Fruit fly (Drosophila melanogaster) whole organism, embryonic: Measurements from ENCODE around the gene klar.

ENCODE experiments used
- B-H1 ChIP-seq: fragments of 200-800 bp; sonication (Bioruptor generic); IDR thresholded peaks from 3 replicates; pipeline ENCODE4 v1.3.6; 2022; ENCODE audit warnings: missing biosample characterization, missing genetic modification characterization
- Bdp1 ChIP-seq: fragments of 200-800 bp; sonication (Bioruptor generic); optimal IDR thresholded peaks from 3 replicates; lab custom pipeline; 2016; ENCODE audit warnings: missing biosample characterization, missing genetic modification characterization
- CG12391 ChIP-seq: fragments of 200-800 bp; sonication (Bioruptor generic); optimal IDR thresholded peaks from 3 replicates; lab custom pipeline; 2018; ENCODE audit warnings: missing biosample characterization, mild to moderate bottlenecking, missing genetic modification characterization, moderate library complexity
- CG12659 ChIP-seq: fragments of 200-800 bp; sonication (Bioruptor generic); optimal IDR thresholded peaks from 3 replicates; lab custom pipeline; 2017; ENCODE audit warnings: mild to moderate bottlenecking, missing biosample characterization, missing genetic modification reagents, missing genetic modification characterization
- CG13123 ChIP-seq: fragments of 200-800 bp; sonication (Bioruptor generic); optimal IDR thresholded peaks from 2 replicates; lab custom pipeline; 2016; ENCODE audit warnings: missing biosample characterization, missing genetic modification characterization
- CG13775 ChIP-seq: fragments of 200-800 bp; sonication (Bioruptor generic); optimal IDR thresholded peaks from 3 replicates; lab custom pipeline; 2017; ENCODE audit warnings: missing biosample characterization, mild to moderate bottlenecking, missing genetic modification characterization
- CG13894 ChIP-seq: fragments of 200-800 bp; sonication (Bioruptor generic); optimal IDR thresholded peaks from 3 replicates; lab custom pipeline; 2018; ENCODE audit warnings: missing biosample characterization, mild to moderate bottlenecking, missing genetic modification characterization, moderate library complexity
- CG1529 ChIP-seq: fragments of 200-800 bp; sonication (Bioruptor generic); optimal IDR thresholded peaks from 3 replicates; lab custom pipeline; 2018; ENCODE audit warnings: missing biosample characterization, missing genetic modification characterization
- CG17829 ChIP-seq: fragments of 200-800 bp; optimal IDR thresholded peaks from 2 replicates; lab custom pipeline; 2019; ENCODE audit warnings: missing biosample characterization, mild to moderate bottlenecking, missing genetic modification characterization, moderate library complexity
- CG17912 ChIP-seq: fragments of 200-800 bp; sonication (Bioruptor generic); optimal IDR thresholded peaks from 2 replicates; lab custom pipeline; 2018; ENCODE audit warnings: missing biosample characterization, mild to moderate bottlenecking, missing genetic modification characterization
- CG30020 ChIP-seq: fragments of 200-800 bp; optimal IDR thresholded peaks from 2 replicates; lab custom pipeline; 2019; ENCODE audit warnings: missing biosample characterization, mild to moderate bottlenecking, missing genetic modification characterization, moderate library complexity
- CG34422 ChIP-seq: fragments of 200-800 bp; sonication (Bioruptor generic); IDR thresholded peaks from 3 replicates; pipeline ENCODE4 v1.3.6; 2022; ENCODE audit warnings: missing biosample characterization, missing genetic modification characterization
- CG3847 ChIP-seq: fragments of 200-800 bp; sonication (Bioruptor generic); IDR thresholded peaks from 2 replicates; pipeline ENCODE4 v1.3.6; 2022; ENCODE audit warnings: missing biosample characterization, missing genetic modification characterization
- CG42726 ChIP-seq: fragments of 200-800 bp; sonication (Bioruptor generic); IDR thresholded peaks from 2 replicates; pipeline ENCODE4 v1.3.6; 2022; ENCODE audit warnings: missing biosample characterization, missing genetic modification characterization; ENCODE audit not compliant: partially characterized antibody
- CG4328 ChIP-seq: fragments of 200-800 bp; sonication (Bioruptor generic); optimal IDR thresholded peaks from 3 replicates; lab custom pipeline; 2017; ENCODE audit warnings: missing biosample characterization, missing genetic modification reagents, missing genetic modification characterization
- CG6654 ChIP-seq: fragments of 200-800 bp; sonication (Bioruptor generic); optimal IDR thresholded peaks from 2 replicates; lab custom pipeline; 2017; ENCODE audit warnings: missing biosample characterization, mild to moderate bottlenecking, missing genetic modification characterization
- CG8944 ChIP-seq: fragments of 200-800 bp; sonication (Bioruptor generic); optimal IDR thresholded peaks from 3 replicates; lab custom pipeline; 2016; ENCODE audit warnings: missing biosample characterization, missing genetic modification characterization
- Dbx ChIP-seq: fragments of 200-800 bp; sonication (Bioruptor generic); IDR thresholded peaks from 3 replicates; pipeline ENCODE4 v1.3.6; 2022; ENCODE audit warnings: missing biosample characterization, missing genetic modification characterization
- Dek ChIP-seq: fragments of 200-800 bp; sonication (Bioruptor generic); optimal IDR thresholded peaks from 3 replicates; lab custom pipeline; 2019; ENCODE audit warnings: missing biosample characterization, mild to moderate bottlenecking, missing genetic modification characterization, moderate library complexity
- Dip3 ChIP-seq: fragments of 200-800 bp; sonication (Bioruptor generic); optimal IDR thresholded peaks from 3 replicates; lab custom pipeline; 2016; ENCODE audit warnings: missing biosample characterization, missing genetic modification characterization
- Dref ChIP-seq: fragments of 200-800 bp; sonication (Bioruptor generic); IDR thresholded peaks from 2 replicates; pipeline ENCODE4 v1.3.6; 2022; ENCODE audit warnings: missing biosample characterization, missing genetic modification characterization
- GATAe ChIP-seq: fragments of 200-800 bp; sonication (Bioruptor generic); conservative IDR thresholded peaks from 2 replicates; pipeline ENCODE4 v1.3.6; 2022; ENCODE audit warnings: missing biosample characterization, missing genetic modification characterization
- Hey ChIP-seq: fragments of 200-800 bp; sonication (Bioruptor generic); optimal IDR thresholded peaks from 3 replicates; lab custom pipeline; 2018; ENCODE audit warnings: missing biosample characterization, mild to moderate bottlenecking, missing genetic modification characterization
- Max ChIP-seq: fragments of 200-800 bp; sonication (Bioruptor generic); optimal IDR thresholded peaks from 2 replicates; lab custom pipeline; 2016; ENCODE audit warnings: missing biosample characterization, mild to moderate bottlenecking, missing genetic modification characterization
- Sox102F ChIP-seq: fragments of 200-800 bp; sonication (Bioruptor generic); optimal IDR thresholded peaks from 2 replicates; lab custom pipeline; 2018; ENCODE audit warnings: missing biosample characterization, mild to moderate bottlenecking, missing genetic modification characterization, moderate library complexity
- Sry-β ChIP-seq: fragments of 200-800 bp; sonication (Bioruptor generic); optimal IDR thresholded peaks from 2 replicates; lab custom pipeline; 2018; ENCODE audit warnings: missing biosample characterization, mild to moderate bottlenecking, missing genetic modification characterization, moderate library complexity
- Ssrp ChIP-seq: fragments of 200-800 bp; sonication (Bioruptor generic); optimal IDR thresholded peaks from 2 replicates; lab custom pipeline; 2018; ENCODE audit warnings: missing biosample characterization, mild to moderate bottlenecking, missing genetic modification characterization, moderate library complexity
- ab ChIP-seq: fragments of 200-800 bp; sonication (Bioruptor generic); optimal IDR thresholded peaks from 2 replicates; lab custom pipeline; 2016; ENCODE audit warnings: missing biosample characterization, missing genetic modification characterization
- al ChIP-seq: fragments of 200-800 bp; sonication (Bioruptor generic); IDR thresholded peaks from 2 replicates; pipeline ENCODE4 v1.3.6; 2022; ENCODE audit warnings: missing biosample characterization, missing genetic modification characterization
- aop ChIP-seq: fragments of 200-800 bp; sonication (Bioruptor generic); IDR thresholded peaks from 2 replicates; pipeline ENCODE4 v1.3.6; 2022; ENCODE audit warnings: missing biosample characterization, missing genetic modification characterization
- ase ChIP-seq: fragments of 200-800 bp; sonication (Bioruptor generic); IDR thresholded peaks from 3 replicates; pipeline ENCODE4 v1.3.6; 2022; ENCODE audit warnings: missing biosample characterization, missing genetic modification characterization
- bcd ChIP-seq: fragments of 200-800 bp; sonication (Bioruptor generic); optimal IDR thresholded peaks from 2 replicates; lab custom pipeline; 2017; ENCODE audit warnings: missing biosample characterization, mild to moderate bottlenecking, missing genetic modification characterization
- btn ChIP-seq: fragments of 200-800 bp; sonication (Bioruptor generic); optimal IDR thresholded peaks from 2 replicates; lab custom pipeline; 2016; ENCODE audit warnings: missing biosample characterization, missing genetic modification characterization
- chif ChIP-seq, 2 experiments: fragments of 200-800 bp; sonication (Bioruptor generic); optimal IDR thresholded peaks; 3 replicates each; lab custom pipeline; 2016; ENCODE audit warnings: missing biosample characterization in 2 of 2, missing genetic modification characterization in 2 of 2
- chn ChIP-seq: fragments of 200-800 bp; sonication (Bioruptor generic); optimal IDR thresholded peaks from 2 replicates; lab custom pipeline; 2016; ENCODE audit warnings: missing biosample characterization, missing genetic modification characterization
- corto ChIP-seq: fragments of 200-800 bp; sonication (Bioruptor generic); optimal IDR thresholded peaks from 2 replicates; lab custom pipeline; 2016; ENCODE audit warnings: missing biosample characterization, mild to moderate bottlenecking, missing genetic modification characterization, moderate library complexity
- dpn ChIP-seq, 2 experiments: fragments of 200-800 bp; sonication (Bioruptor generic); optimal IDR thresholded peaks; 3 replicates each; lab custom pipeline; 2016; ENCODE audit warnings: missing biosample characterization in 2 of 2, missing genetic modification characterization in 2 of 2
- eyg ChIP-seq: fragments of 200-800 bp; sonication (Bioruptor generic); optimal IDR thresholded peaks from 3 replicates; lab custom pipeline; 2016; ENCODE audit warnings: missing biosample characterization, missing genetic modification characterization
- h ChIP-seq: fragments of >200 bp; optimal IDR thresholded peaks from 2 replicates; lab custom pipeline; 2017
- kni ChIP-seq: fragments of 200-800 bp; sonication (Bioruptor generic); optimal IDR thresholded peaks from 3 replicates; lab custom pipeline; 2017; ENCODE audit warnings: mild to moderate bottlenecking, missing biosample characterization, missing genetic modification reagents, missing genetic modification characterization
- lmd ChIP-seq: fragments of 200-800 bp; sonication (Bioruptor generic); IDR thresholded peaks from 2 replicates; pipeline ENCODE4 v1.3.6; 2022; ENCODE audit warnings: missing biosample characterization, missing genetic modification characterization
- mirr ChIP-seq: fragments of 200-800 bp; sonication (Bioruptor generic); optimal IDR thresholded peaks from 3 replicates; lab custom pipeline; 2018; ENCODE audit warnings: missing biosample characterization, mild to moderate bottlenecking, missing genetic modification characterization
- pfk ChIP-seq: fragments of 200-800 bp; sonication (Bioruptor generic); optimal IDR thresholded peaks from 2 replicates; lab custom pipeline; 2018; ENCODE audit warnings: missing biosample characterization, mild to moderate bottlenecking, missing genetic modification characterization, moderate library complexity
- shn ChIP-seq: fragments of 200-800 bp; sonication (Bioruptor generic); optimal IDR thresholded peaks from 3 replicates; lab custom pipeline; 2016; ENCODE audit warnings: missing biosample characterization, missing genetic modification characterization
- sisA ChIP-seq: fragments of 200-800 bp; sonication (Bioruptor generic); IDR thresholded peaks from 2 replicates; pipeline ENCODE4 v1.3.6; 2022; ENCODE audit warnings: missing biosample characterization, missing genetic modification characterization
- tio ChIP-seq: fragments of 200-800 bp; sonication (Bioruptor generic); optimal IDR thresholded peaks from 2 replicates; lab custom pipeline; 2017; ENCODE audit warnings: missing biosample characterization, missing genetic modification characterization, inconsistent platforms
- trem ChIP-seq: fragments of 200-800 bp; optimal IDR thresholded peaks from 3 replicates; lab custom pipeline; 2019; ENCODE audit warnings: missing biosample characterization, mild to moderate bottlenecking, missing genetic modification characterization, moderate library complexity
- unc-4 ChIP-seq: fragments of 200-800 bp; sonication (Bioruptor generic); IDR thresholded peaks from 2 replicates; pipeline ENCODE4 v1.3.6; 2022; ENCODE audit warnings: missing biosample characterization, missing genetic modification characterization; ENCODE audit not compliant: partially characterized antibody
- unpg ChIP-seq: fragments of 200-800 bp; sonication (Bioruptor generic); optimal IDR thresholded peaks from 3 replicates; lab custom pipeline; 2018; ENCODE audit warnings: missing biosample characterization, mild to moderate bottlenecking, missing genetic modification characterization, moderate library complexity
- zfh2 ChIP-seq: fragments of 200-800 bp; sonication (Bioruptor generic); optimal IDR thresholded peaks from 2 replicates; lab custom pipeline; 2016; ENCODE audit warnings: missing biosample characterization, missing genetic modification characterization

Gene klar

dm6 chr3L:545512-546161 is 5.2 kb upstream of the klar start (continued):
- TF ChIP-seq btn (GFP tag; lab: Kevin White, UChicago), result no peak
- no peak for TF ChIP-seq CG13123 (GFP tag; lab: Kevin White, UChicago)
- no peak for TF ChIP-seq kni (GFP tag; lab: Kevin White, UChicago)
- no peak for TF ChIP-seq CG17912 (GFP tag; lab: Kevin White, UChicago)
- TF ChIP-seq ase (GFP tag; lab: Robert Waterston, UW), result peak; percentile 58; the same call in 1 of the 3 replicates
- TF ChIP-seq CG8944, result peak; percentile 15
- TF ChIP-seq CG3847 (GFP tag; lab: Robert Waterston, UW), result peak; percentile 67
- TF ChIP-seq CG17829 (tag; lab: Kevin White, UChicago), result no peak
- peak; percentile 77 for TF ChIP-seq lmd (GFP tag; lab: Robert Waterston, UW)
- peak; percentile 41 for TF ChIP-seq Bdp1 (GFP tag; lab: Kevin White, UChicago)
- no peak for TF ChIP-seq trem
- TF ChIP-seq B-H1 (GFP tag; lab: Robert Waterston, UW), result peak; percentile 13; the same call in 1 of the 3 replicates
- peak; percentile 21 for TF ChIP-seq Max
- no peak for TF ChIP-seq Sry-β (GFP tag; lab: Kevin White, UChicago)
- TF ChIP-seq CG6654 (GFP tag; lab: Kevin White, UChicago), result no peak
- TF ChIP-seq mirr (GFP tag; lab: Kevin White, UChicago), result peak; percentile 19
- peak; percentile 53 for TF ChIP-seq CG12391
- peak; percentile 50 for TF ChIP-seq CG12659 (GFP tag; lab: Kevin White, UChicago)
- TF ChIP-seq bcd (GFP tag; lab: Kevin White, UChicago), result peak; percentile 64
- TF ChIP-seq Hey, result no peak
- no peak for TF ChIP-seq pfk (GFP tag; lab: Kevin White, UChicago)
- TF ChIP-seq CG30020, result no peak
- TF ChIP-seq Dref, result no peak
- TF ChIP-seq ab (GFP tag; lab: Kevin White, UChicago), result no peak
- peak; percentile 24 for TF ChIP-seq Ssrp (tag; lab: Kevin White, UChicago)
- peak; percentile 8 for TF ChIP-seq tio (GFP tag; lab: Kevin White, UChicago)
- peak; percentile 40; the same call in 1 of the 2 replicates for TF ChIP-seq al (GFP tag; lab: Robert Waterston, UW)
- TF ChIP-seq Dip3, result peak; percentile 56
- peak; percentile 58 for TF ChIP-seq unpg
- no peak for TF ChIP-seq CG42726
- peak; percentile 59 for TF ChIP-seq eyg (GFP tag; lab: Kevin White, UChicago)
- TF ChIP-seq Sox102F (GFP tag; lab: Kevin White, UChicago), result peak; percentile 36
- TF ChIP-seq corto, result peak; percentile 6
- TF ChIP-seq CG34422 (GFP tag; lab: Robert Waterston, UW), result 0 out of 3 replicates have a peak, but pooled peaks have one; percentile 22
- peak; percentile 74 for TF ChIP-seq Dek
- TF ChIP-seq unc-4, result no peak
- TF ChIP-seq sisA (GFP tag; lab: Robert Waterston, UW), result peak; percentile 51
- TF ChIP-seq h (lab: Kevin White, UChicago), result no peak
- TF ChIP-seq chn, result peak; percentile 62
- peak; percentile 60 to 69 for TF ChIP-seq dpn (GFP tag; optimal IDR thresholded peaks at IDR 0.05; lab: Kevin White, UChicago)
- no peak for TF ChIP-seq CG4328 (GFP tag; lab: Kevin White, UChicago)
- peak; percentile 47 for TF ChIP-seq shn
- TF ChIP-seq CG1529 (GFP tag; lab: Kevin White, UChicago), result no peak
- TF ChIP-seq zfh2, result peak; percentile 71
- TF ChIP-seq GATAe, result no peak; the same call in 1 of the 2 replicates
- no peak for TF ChIP-seq aop (GFP tag; lab: Robert Waterston, UW)
- peak; percentile 27 for TF ChIP-seq CG13775 (GFP tag; lab: Kevin White, UChicago)
- peak; percentile 30 to 70 for TF ChIP-seq chif (GFP tag; optimal IDR thresholded peaks at IDR 0.05; lab: Kevin White, UChicago)
- peak; percentile 84 for TF ChIP-seq CG13894
- TF ChIP-seq Dbx (GFP tag; lab: Robert Waterston, UW), result peak; percentile 91
